Worm (Caenorhabditis elegans): Measurements from ENCODE around the gene F41E6.15.
A peak's percentile ranks its signal among the peaks of the same experiment; 100 is the strongest.

Gene F41E6.15

DNA sequence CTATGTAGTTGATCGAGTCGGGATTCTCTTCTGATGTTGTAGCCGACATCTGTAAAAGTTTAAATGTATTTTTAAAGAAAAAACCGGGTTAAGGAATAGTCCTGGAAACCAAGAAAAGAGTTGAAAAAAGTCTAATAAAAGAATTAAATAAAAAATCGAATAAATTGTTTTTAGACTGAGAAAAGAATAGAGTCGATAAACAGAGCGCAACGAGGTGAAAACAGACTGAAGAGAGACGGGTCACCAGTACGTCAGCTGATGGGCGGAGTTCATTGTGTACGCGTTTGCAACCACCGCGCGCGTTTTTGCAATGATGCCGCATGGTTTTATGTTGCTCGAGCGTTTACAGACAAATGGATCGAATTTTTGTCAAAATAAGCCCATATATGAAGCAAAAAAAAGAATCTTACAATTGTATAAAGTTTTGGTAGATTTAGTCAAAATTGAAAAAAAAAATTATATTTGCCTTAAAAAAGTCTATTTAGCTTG, 28.8 kb upstream of the F41E6.15 start, which contains the start of gene atg-18 (continued):
- TF ChIP-seq F52B5.7 (tag; optimal IDR thresholded peaks at IDR 0.05) (no peak), tbx-9 (tag; optimal IDR thresholded peaks at IDR 0.05; ENCODE audit: borderline replicate concordance) (no peak), Y79H2A.3 (GFP tag; conservative IDR thresholded peaks at IDR 0.05) (no peak), mes-4 (tag; optimal IDR thresholded peaks at IDR 0.05) (no peak), lsl-1 (GFP tag; optimal IDR thresholded peaks at IDR 0.05) (no peak), repo-1 (tag; optimal IDR thresholded peaks at IDR 0.05) (no peak), rpc-1 (optimal IDR thresholded peaks at IDR 0.05) (peak; percentile 31), rpc-1 (tag; optimal IDR thresholded peaks at IDR 0.05) (no peak), dpl-1 (GFP tag; optimal IDR thresholded peaks at IDR 0.05) (no peak), mxl-1 (tag; optimal IDR thresholded peaks at IDR 0.05) (no peak), pha-4 (tag; optimal IDR thresholded peaks at IDR 0.05) (peak; percentile 26), hrde-1 (tag; optimal IDR thresholded peaks at IDR 0.05; ENCODE audit: borderline replicate concordance) (no peak), F39B2.1 (GFP tag; IDR thresholded peaks at IDR 0.05) (no peak), ekl-4 (GFP tag; IDR thresholded peaks at IDR 0.05) (no peak), B0336.3 (GFP tag; IDR thresholded peaks at IDR 0.05) (no peak), Y67H2A.10 (GFP tag; conservative IDR thresholded peaks at IDR 0.05) (0 out of 2 replicates have a peak, but pooled peaks have one; percentile 52), F37B4.10 (GFP tag; IDR thresholded peaks at IDR 0.05) (no peak), unc-62 (GFP tag; optimal IDR thresholded peaks at IDR 0.05) (no peak), F22D6.2 (tag; optimal IDR thresholded peaks at IDR 0.05) (no peak), ets-4 (GFP tag; optimal IDR thresholded peaks at IDR 0.05) (no peak), madf-10 (tag; optimal IDR thresholded peaks at IDR 0.05) (peak; percentile 78), Y53G8AR.9 (GFP tag; conservative IDR thresholded peaks at IDR 0.05) (no peak), akir-1 (GFP tag; optimal IDR thresholded peaks at IDR 0.05) (no peak), ztf-6 (GFP tag; IDR thresholded peaks at IDR 0.05) (no peak), tlf-1 (GFP tag; optimal IDR thresholded peaks at IDR 0.05) (no peak), ceh-58 (GFP tag; IDR thresholded peaks at IDR 0.05) (no peak), ceh-27 (GFP tag; optimal IDR thresholded peaks at IDR 0.05) (no peak), sdz-38 (tag; optimal IDR thresholded peaks at IDR 0.05) (no peak), T26A5.8 (tag; optimal IDR thresholded peaks at IDR 0.05) (no peak), Y56A3A.18 (GFP tag; IDR thresholded peaks at IDR 0.05) (peak; percentile 41; the same call in 1 of the 2 replicates), F23B12.7 (tag; optimal IDR thresholded peaks at IDR 0.05; ENCODE audit: insufficient read depth) (peak; percentile 63), ztf-18 (tag; optimal IDR thresholded peaks at IDR 0.05) (peak; percentile 41), snpc-4 (GFP tag; optimal IDR thresholded peaks at IDR 0.05) (no peak), snpc-4 (tag; optimal IDR thresholded peaks at IDR 0.05) (peak in 1 of 4 experiments; percentile 26), Y95B8A.8 (GFP tag; IDR thresholded peaks at IDR 0.05) (no peak), let-526 (GFP tag; IDR thresholded peaks at IDR 0.05) (no peak), die-1 (tag; optimal IDR thresholded peaks at IDR 0.05) (no peak), ztf-26 (tag; optimal IDR thresholded peaks at IDR 0.05) (no peak), sea-2 (GFP tag; IDR thresholded peaks at IDR 0.05) (no peak), nhr-90 (tag; optimal IDR thresholded peaks at IDR 0.05) (no peak), unc-130 (GFP tag; optimal IDR thresholded peaks at IDR 0.05) (no peak), nfya-2 (GFP tag; IDR thresholded peaks at IDR 0.05) (no peak), F33H1.4 (GFP tag; IDR thresholded peaks at IDR 0.05) (no peak), B0261.1 (tag; optimal IDR thresholded peaks at IDR 0.05) (no peak), nhr-179 (tag; optimal IDR thresholded peaks at IDR 0.05) (no peak), atf-7 (tag; optimal IDR thresholded peaks at IDR 0.05) (no peak), aptf-3 (GFP tag; IDR thresholded peaks at IDR 0.05) (no peak), chd-7 (tag; optimal IDR thresholded peaks at IDR 0.05) (no peak), zfh-2 (GFP tag; conservative IDR thresholded peaks at IDR 0.05) (no peak), lin-35 (GFP tag; optimal IDR thresholded peaks at IDR 0.05) (no peak)
